Worm (Caenorhabditis elegans) whole organism, L4 larva: ENCODE measurements around the gene Y60A3A.23.

Experiments used
- ama-1 ChIP-seq: fragments of 150-350 bp; optimal IDR thresholded peaks from 2 replicates; lab custom pipeline; 2014; ENCODE audit warnings: inconsistent platforms, mixed read lengths
- ceh-82 ChIP-seq: sonication (generic microtip); optimal IDR thresholded peaks from 2 replicates; lab custom pipeline; 2017; ENCODE audit warnings: missing biosample characterization, missing genetic modification characterization
- unc-39 ChIP-seq: sonication (generic microtip); optimal IDR thresholded peaks from 2 replicates; lab custom pipeline; 2017; ENCODE audit warnings: missing biosample characterization, missing genetic modification characterization
- zfp-3 ChIP-seq: fragments of 200-800 bp; sonication (Bioruptor generic); conservative IDR thresholded peaks from 2 replicates; pipeline ENCODE4 v1.3.6; 2022; ENCODE audit warnings: missing genetic modification reagents, missing genetic modification characterization, missing compliant biosample characterization

ce11 chrV:19961971-19962370 lies 45.6 kb upstream of the Y60A3A.23 start:
- TF ChIP-seq ceh-82 (tag; lab: Kevin White, UChicago), result no peak
- no peak for TF ChIP-seq zfp-3 (GFP tag; lab: Robert Waterston, UW)
- no peak for TF ChIP-seq ama-1 (lab: Kevin White, UChicago)
- TF ChIP-seq unc-39 (tag; lab: Kevin White, UChicago), result no peak
